Fruit fly (Drosophila melanogaster) whole organism, embryonic: ENCODE data around the gene Gr61a.
A peak's percentile ranks its signal among the peaks of the same experiment; 100 is the strongest.

Experiments
- Abd-B ChIP-seq: fragments of 200-800 bp; sonication (Bioruptor generic); optimal IDR thresholded peaks from 2 replicates; lab custom pipeline; 2018; ENCODE audit warnings: missing biosample characterization, mild to moderate bottlenecking, missing genetic modification characterization, moderate library complexity
- Blimp-1 ChIP-seq: fragments of 200-800 bp; sonication (Bioruptor generic); optimal IDR thresholded peaks from 3 replicates; lab custom pipeline; 2018; ENCODE audit warnings: missing biosample characterization, missing genetic modification characterization, mild to moderate bottlenecking, moderate library complexity, missing genetic modification reagents
- CG10267 ChIP-seq: fragments of 200-800 bp; sonication (Bioruptor generic); optimal IDR thresholded peaks from 2 replicates; lab custom pipeline; 2018; ENCODE audit warnings: missing biosample characterization, mild to moderate bottlenecking, missing genetic modification characterization, moderate library complexity
- CG11247 ChIP-seq: fragments of 200-800 bp; sonication (Bioruptor generic); IDR thresholded peaks from 2 replicates; pipeline ENCODE4 v1.3.6; 2022; ENCODE audit warnings: missing biosample characterization, missing genetic modification characterization
- CG13287 ChIP-seq: fragments of 200-800 bp; sonication (Bioruptor generic); IDR thresholded peaks from 2 replicates; pipeline ENCODE4 v1.3.6; 2022; ENCODE audit warnings: missing biosample characterization, missing genetic modification characterization; ENCODE audit not compliant: partially characterized antibody
- CG1832 ChIP-seq: fragments of 200-800 bp; sonication (Bioruptor generic); optimal IDR thresholded peaks from 2 replicates; lab custom pipeline; 2017; ENCODE audit warnings: missing biosample characterization, mild to moderate bottlenecking, missing genetic modification characterization, inconsistent platforms
- CG18599 ChIP-seq: fragments of 200-800 bp; sonication (Bioruptor generic); optimal IDR thresholded peaks from 3 replicates; lab custom pipeline; 2017; ENCODE audit warnings: missing biosample characterization, missing genetic modification characterization, mild to moderate bottlenecking, moderate library complexity, missing genetic modification reagents
- CG18619 ChIP-seq: fragments of 200-800 bp; sonication (Bioruptor generic); optimal IDR thresholded peaks from 3 replicates; lab custom pipeline; 2017; ENCODE audit warnings: missing biosample characterization, mild to moderate bottlenecking, missing genetic modification characterization
- CG30403 ChIP-seq: fragments of 200-800 bp; sonication (Bioruptor generic); optimal IDR thresholded peaks from 3 replicates; lab custom pipeline; 2016; ENCODE audit warnings: missing biosample characterization, missing genetic modification characterization
- CG3163 ChIP-seq: fragments of 200-800 bp; sonication (Bioruptor generic); optimal IDR thresholded peaks from 3 replicates; lab custom pipeline; 2016; ENCODE audit warnings: missing biosample characterization, missing genetic modification characterization
- CG4404 ChIP-seq: fragments of 200-800 bp; sonication (Bioruptor generic); IDR thresholded peaks from 2 replicates; pipeline ENCODE4 v1.3.6; 2022; ENCODE audit warnings: missing biosample characterization, missing genetic modification characterization
- CG4730 ChIP-seq: fragments of 200-800 bp; sonication (Bioruptor generic); IDR thresholded peaks from 2 replicates; pipeline ENCODE4 v1.3.6; 2022; ENCODE audit warnings: missing biosample characterization, missing genetic modification characterization
- CG6683 ChIP-seq: fragments of 200-800 bp; sonication (Bioruptor generic); optimal IDR thresholded peaks from 2 replicates; lab custom pipeline; 2017; ENCODE audit warnings: missing biosample characterization, mild to moderate bottlenecking, missing genetic modification characterization, missing genetic modification reagents
- CG7963 ChIP-seq: fragments of 200-800 bp; sonication (Bioruptor generic); IDR thresholded peaks from 3 replicates; pipeline ENCODE4 v1.3.6; 2022; ENCODE audit warnings: missing biosample characterization, missing genetic modification characterization; ENCODE audit not compliant: partially characterized antibody
- CG8290 ChIP-seq, 3 experiments: fragments of 200-800 bp; sonication (Bioruptor generic); optimal IDR thresholded peaks; 2 replicates each; lab custom pipeline; 2016 to 2019; ENCODE audit warnings: missing biosample characterization in 3 of 3, missing genetic modification characterization in 3 of 3, mild to moderate bottlenecking in 2 of 3, moderate library complexity in 1 of 3
- Dbx ChIP-seq: fragments of 200-800 bp; sonication (Bioruptor generic); IDR thresholded peaks from 3 replicates; pipeline ENCODE4 v1.3.6; 2022; ENCODE audit warnings: missing biosample characterization, missing genetic modification characterization
- Fer1 ChIP-seq: fragments of 200-800 bp; sonication (Bioruptor generic); optimal IDR thresholded peaks from 2 replicates; lab custom pipeline; 2017; ENCODE audit warnings: missing biosample characterization, mild to moderate bottlenecking, missing genetic modification characterization
- Fer2 ChIP-seq: fragments of 200-800 bp; sonication (Bioruptor generic); optimal IDR thresholded peaks from 2 replicates; lab custom pipeline; 2018; ENCODE audit warnings: missing biosample characterization, mild to moderate bottlenecking, missing genetic modification characterization, moderate library complexity
- H2.0 ChIP-seq: fragments of 200-800 bp; sonication (Bioruptor generic); IDR thresholded peaks from 2 replicates; pipeline ENCODE4 v1.3.6; 2022; ENCODE audit warnings: missing biosample characterization, missing genetic modification characterization
- HmgZ ChIP-seq: fragments of 200-800 bp; sonication (Bioruptor generic); optimal IDR thresholded peaks from 2 replicates; lab custom pipeline; 2018; ENCODE audit warnings: missing biosample characterization, mild to moderate bottlenecking, missing genetic modification characterization
- Hmx ChIP-seq: fragments of 200-800 bp; sonication (Bioruptor generic); optimal IDR thresholded peaks from 2 replicates; lab custom pipeline; 2016; ENCODE audit warnings: missing biosample characterization, missing genetic modification characterization
- Hr3 ChIP-seq: fragments of 200-800 bp; sonication (Bioruptor generic); optimal IDR thresholded peaks from 3 replicates; lab custom pipeline; 2016; ENCODE audit warnings: missing biosample characterization, missing genetic modification characterization
- Kr ChIP-seq: fragments of 200-800 bp; sonication (Bioruptor generic); optimal IDR thresholded peaks from 2 replicates; lab custom pipeline; 2017; ENCODE audit warnings: missing biosample characterization, mild to moderate bottlenecking, missing genetic modification characterization
- MESR4 ChIP-seq: fragments of 200-800 bp; sonication (Bioruptor generic); optimal IDR thresholded peaks from 2 replicates; lab custom pipeline; 2018; ENCODE audit warnings: missing biosample characterization, mild to moderate bottlenecking, missing genetic modification characterization, moderate library complexity
- Mrtf ChIP-seq: fragments of 200-800 bp; sonication (Bioruptor generic); IDR thresholded peaks from 3 replicates; pipeline ENCODE4 v1.3.6; 2022; ENCODE audit warnings: missing biosample characterization, missing genetic modification characterization
- Rfx ChIP-seq: fragments of 200-800 bp; sonication (Bioruptor generic); IDR thresholded peaks from 2 replicates; pipeline ENCODE4 v1.3.6; 2022; ENCODE audit warnings: missing biosample characterization, missing genetic modification characterization
- Scr ChIP-seq: fragments of 200-800 bp; sonication (Bioruptor generic); IDR thresholded peaks from 2 replicates; pipeline ENCODE4 v1.3.6; 2022; ENCODE audit warnings: missing biosample characterization, missing genetic modification characterization; ENCODE audit not compliant: partially characterized antibody
- Sox102F ChIP-seq: fragments of 200-800 bp; sonication (Bioruptor generic); optimal IDR thresholded peaks from 2 replicates; lab custom pipeline; 2018; ENCODE audit warnings: missing biosample characterization, mild to moderate bottlenecking, missing genetic modification characterization, moderate library complexity
- Sry-δ ChIP-seq: fragments of 200-800 bp; sonication (Bioruptor generic); optimal IDR thresholded peaks from 2 replicates; lab custom pipeline; 2016; ENCODE audit warnings: missing biosample characterization, missing genetic modification characterization
- Ssrp ChIP-seq: fragments of 200-800 bp; sonication (Bioruptor generic); optimal IDR thresholded peaks from 2 replicates; lab custom pipeline; 2018; ENCODE audit warnings: missing biosample characterization, mild to moderate bottlenecking, missing genetic modification characterization, moderate library complexity
- aop ChIP-seq: fragments of 200-800 bp; sonication (Bioruptor generic); IDR thresholded peaks from 2 replicates; pipeline ENCODE4 v1.3.6; 2022; ENCODE audit warnings: missing biosample characterization, missing genetic modification characterization
- bowl ChIP-seq: fragments of 200-800 bp; sonication (Bioruptor generic); IDR thresholded peaks from 2 replicates; pipeline ENCODE4 v1.3.6; 2022; ENCODE audit warnings: missing biosample characterization, missing genetic modification characterization
- dysf ChIP-seq: fragments of 200-800 bp; sonication (Bioruptor generic); IDR thresholded peaks from 3 replicates; pipeline ENCODE4 v1.3.6; 2022; ENCODE audit warnings: missing biosample characterization, missing genetic modification characterization
- exex ChIP-seq: fragments of 200-800 bp; sonication (Bioruptor generic); optimal IDR thresholded peaks from 4 replicates; lab custom pipeline; 2018; ENCODE audit warnings: missing biosample characterization, mild to moderate bottlenecking, missing genetic modification characterization, moderate library complexity
- fd3F ChIP-seq: fragments of 200-800 bp; sonication (Bioruptor generic); optimal IDR thresholded peaks from 2 replicates; lab custom pipeline; 2018; ENCODE audit warnings: missing biosample characterization, mild to moderate bottlenecking, missing genetic modification characterization, moderate library complexity
- gce ChIP-seq: fragments of 200-800 bp; sonication (Bioruptor generic); IDR thresholded peaks from 3 replicates; pipeline ENCODE4 v1.3.6; 2022; ENCODE audit warnings: missing biosample characterization, missing genetic modification characterization
- gfzf ChIP-seq: fragments of 200-800 bp; sonication (Bioruptor generic); optimal IDR thresholded peaks from 2 replicates; lab custom pipeline; 2016; ENCODE audit warnings: missing biosample characterization, mild to moderate bottlenecking, missing genetic modification characterization, moderate library complexity
- gsb ChIP-seq: fragments of 200-800 bp; sonication (Bioruptor generic); IDR thresholded peaks from 2 replicates; pipeline ENCODE4 v1.3.6; 2022; ENCODE audit warnings: missing biosample characterization, missing genetic modification characterization
- jigr1 ChIP-seq: fragments of 200-800 bp; sonication (Bioruptor generic); IDR thresholded peaks from 3 replicates; pipeline ENCODE4 v1.3.6; 2022; ENCODE audit warnings: missing biosample characterization, missing genetic modification characterization
- lov ChIP-seq, 2 experiments: fragments of 200-800 bp in 1 of 2; fragments of >200 bp in 1 of 2; sonication (Bioruptor generic) in 1 of 2; IDR thresholded peaks in 1 of 2; optimal IDR thresholded peaks in 1 of 2; 2 replicates in 1 of 2; 3 replicates in 1 of 2; pipeline versions ENCODE4 v1.3.6 to Lab custom; 2017 to 2022; ENCODE audit warnings: missing biosample characterization in 1 of 2, missing genetic modification characterization in 1 of 2
- org-1 ChIP-seq: fragments of 200-800 bp; sonication (Bioruptor generic); optimal IDR thresholded peaks from 2 replicates; lab custom pipeline; 2017; ENCODE audit warnings: missing biosample characterization, missing genetic modification characterization
- run ChIP-seq: fragments of 200-800 bp; sonication (Bioruptor generic); optimal IDR thresholded peaks from 3 replicates; lab custom pipeline; 2018; ENCODE audit warnings: missing biosample characterization, mild to moderate bottlenecking, missing genetic modification characterization
- salm ChIP-seq: fragments of 200-800 bp; sonication (Bioruptor generic); optimal IDR thresholded peaks from 2 replicates; lab custom pipeline; 2018; ENCODE audit warnings: missing biosample characterization, mild to moderate bottlenecking, missing genetic modification characterization
- scrt ChIP-seq: fragments of 200-800 bp; sonication (Bioruptor generic); optimal IDR thresholded peaks from 2 replicates; lab custom pipeline; 2018; ENCODE audit warnings: missing biosample characterization, mild to moderate bottlenecking, missing genetic modification characterization, moderate library complexity
- sisA ChIP-seq: fragments of 200-800 bp; sonication (Bioruptor generic); IDR thresholded peaks from 2 replicates; pipeline ENCODE4 v1.3.6; 2022; ENCODE audit warnings: missing biosample characterization, missing genetic modification characterization
- ssp ChIP-seq: fragments of 200-800 bp; sonication (Bioruptor generic); IDR thresholded peaks from 2 replicates; pipeline ENCODE4 v1.3.6; 2022; ENCODE audit warnings: missing biosample characterization, missing genetic modification characterization
- tll ChIP-seq, 2 experiments: fragments of 200-800 bp in 1 of 2; fragments of >200 bp in 1 of 2; sonication (Bioruptor generic) in 1 of 2; optimal IDR thresholded peaks; 2 replicates each; lab custom pipeline; 2017 to 2019; ENCODE audit warnings: missing biosample characterization in 2 of 2, missing genetic modification characterization in 2 of 2, mild to moderate bottlenecking in 1 of 2, moderate library complexity in 1 of 2
- zf30C ChIP-seq: fragments of 200-800 bp; sonication (Bioruptor generic); optimal IDR thresholded peaks from 3 replicates; lab custom pipeline; 2018; ENCODE audit warnings: missing biosample characterization, mild to moderate bottlenecking, missing genetic modification characterization

Gene Gr61a

DNA sequence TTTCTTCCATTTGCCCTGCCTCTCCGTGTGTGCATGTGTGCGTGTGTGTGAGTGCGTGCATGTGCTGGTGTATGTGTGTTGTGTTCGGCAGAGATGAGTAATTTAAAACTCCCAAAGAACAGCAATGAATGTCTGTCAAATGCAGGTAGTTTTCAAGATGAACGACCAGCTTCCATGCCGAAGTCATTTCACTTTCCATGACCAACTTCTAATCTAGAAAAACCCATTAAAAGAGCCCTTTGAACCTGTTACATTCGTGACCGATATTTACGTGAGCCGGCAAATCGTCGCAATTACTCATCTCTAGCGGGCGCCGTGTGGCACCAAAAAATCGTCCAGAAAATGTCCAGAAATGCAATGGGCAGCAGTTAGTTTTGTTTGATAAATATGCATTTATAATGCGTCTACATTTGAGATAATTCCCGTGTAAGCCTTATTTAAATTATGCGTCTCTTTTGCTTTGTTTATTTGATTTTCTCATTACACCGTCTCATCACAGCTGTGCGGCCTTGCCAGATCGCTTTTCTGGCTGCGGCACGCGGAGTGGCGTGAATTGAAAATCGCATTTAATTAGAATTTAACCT, 31.2 kb downstream of the Gr61a start (continued):
- no peak for TF ChIP-seq bowl (GFP tag; lab: Robert Waterston, UW)
- TF ChIP-seq Scr (GFP tag; lab: Robert Waterston, UW) = peak; percentile 85
- TF ChIP-seq gce (GFP tag; lab: Robert Waterston, UW) = no peak
- no peak for TF ChIP-seq Fer2
- no peak for TF ChIP-seq Kr (GFP tag; lab: Kevin White, UChicago)
- TF ChIP-seq CG30403 (GFP tag; lab: Kevin White, UChicago) = peak; percentile 70
- TF ChIP-seq Sry-δ = peak; percentile 96
- no peak for TF ChIP-seq CG4730 (GFP tag; lab: Robert Waterston, UW)
- TF ChIP-seq dysf (GFP tag; lab: Robert Waterston, UW) = peak; percentile 55; the same call in 1 of the 3 replicates
- peak; percentile 7 for TF ChIP-seq Sox102F (GFP tag; lab: Kevin White, UChicago)
- no peak for TF ChIP-seq org-1 (GFP tag; lab: Kevin White, UChicago)
- peak; percentile 80 for TF ChIP-seq scrt (GFP tag; lab: Kevin White, UChicago)
- TF ChIP-seq Ssrp (tag; lab: Kevin White, UChicago) = no peak
- peak; percentile 40; the same call in 1 of the 2 replicates for TF ChIP-seq sisA
- peak; percentile 45 for TF ChIP-seq Blimp-1 (GFP tag; lab: Kevin White, UChicago)
- TF ChIP-seq Mrtf (GFP tag; lab: Robert Waterston, UW) = no peak
- no peak for TF ChIP-seq Hmx
- TF ChIP-seq H2.0 (GFP tag; lab: Robert Waterston, UW) = no peak
- no peak for TF ChIP-seq run
- no peak for TF ChIP-seq CG1832 (GFP tag; lab: Kevin White, UChicago)
- TF ChIP-seq MESR4 = no peak
- TF ChIP-seq Dbx (GFP tag; lab: Robert Waterston, UW) = 0 out of 3 replicates have a peak, but pooled peaks have one; percentile 48
- peak; percentile 29; the same call in 1 of the 2 replicates for TF ChIP-seq CG11247 (GFP tag; lab: Robert Waterston, UW)
- TF ChIP-seq salm (tag; lab: Kevin White, UChicago) = no peak
- TF ChIP-seq CG3163 (GFP tag; lab: Kevin White, UChicago) = peak; percentile 24
- no peak for TF ChIP-seq lov (optimal IDR thresholded peaks at IDR 0.05; lab: Kevin White, UChicago)
- TF ChIP-seq lov (GFP tag; IDR thresholded peaks at IDR 0.05; lab: Robert Waterston, UW) = no peak
- TF ChIP-seq jigr1 = no peak
- TF ChIP-seq ssp = no peak
- no peak for TF ChIP-seq CG6683 (GFP tag; lab: Kevin White, UChicago)
- no peak for TF ChIP-seq aop (GFP tag; lab: Robert Waterston, UW)
- peak; percentile 9 for TF ChIP-seq CG10267 (tag; lab: Kevin White, UChicago)
- peak; percentile 7 for TF ChIP-seq exex (tag; lab: Kevin White, UChicago)
- TF ChIP-seq Rfx (GFP tag; lab: Robert Waterston, UW) = peak; percentile 53; the same call in 1 of the 2 replicates
- TF ChIP-seq CG4404 = peak; percentile 62
- TF ChIP-seq Abd-B (GFP tag; lab: Kevin White, UChicago) = peak; percentile 62
- no peak for TF ChIP-seq HmgZ
- TF ChIP-seq CG13287 (GFP tag; lab: Robert Waterston, UW) = peak; percentile 79
- peak; percentile 16 to 47 for TF ChIP-seq tll (GFP tag; optimal IDR thresholded peaks at IDR 0.05; lab: Kevin White, UChicago)
- TF ChIP-seq gfzf (GFP tag; lab: Kevin White, UChicago) = peak; percentile 20
- TF ChIP-seq CG18599 (GFP tag; lab: Kevin White, UChicago) = peak; percentile 2
- no peak for TF ChIP-seq CG18619 (GFP tag; lab: Kevin White, UChicago)
- TF ChIP-seq CG8290 (GFP tag; optimal IDR thresholded peaks at IDR 0.05; lab: Kevin White, UChicago) = peak; percentile 17
- peak in 1 of 2 experiments; percentile 21 for TF ChIP-seq CG8290 (tag; optimal IDR thresholded peaks at IDR 0.05; lab: Kevin White, UChicago)
- TF ChIP-seq CG7963 (GFP tag; lab: Robert Waterston, UW) = peak; percentile 61; the same call in 2 of the 3 replicates
- no peak for TF ChIP-seq Fer1 (GFP tag; lab: Kevin White, UChicago)
- TF ChIP-seq fd3F (GFP tag; lab: Kevin White, UChicago) = no peak
- TF ChIP-seq gsb = no peak
- peak; percentile 40 for TF ChIP-seq Hr3
- TF ChIP-seq zf30C (GFP tag; lab: Kevin White, UChicago) = no peak
